Fruit fly (Drosophila melanogaster): ENCODE measurements around the gene CG8087.

Gene CG8087

dm6 chr3R:14574962-14575717, 10.5 kb upstream of the CG8087 start (continued):
- TF ChIP-seq CG16779 (tag; optimal IDR thresholded peaks at IDR 0.05), result peak; percentile 10
- no peak for TF ChIP-seq Hr38 (GFP tag; optimal IDR thresholded peaks at IDR 0.05)
- peak; percentile 33 for TF ChIP-seq dsx (GFP tag; optimal IDR thresholded peaks at IDR 0.05; ENCODE audit: poor library complexity, severe bottlenecking)
- TF ChIP-seq Sox14 (GFP tag; optimal IDR thresholded peaks at IDR 0.05), result peak; percentile 67
- peak; percentile 75 for TF ChIP-seq Lpt (GFP tag; optimal IDR thresholded peaks at IDR 0.05)
- peak; percentile 76 for TF ChIP-seq OdsH (GFP tag; optimal IDR thresholded peaks at IDR 0.05)
- TF ChIP-seq CG10631 (GFP tag; optimal IDR thresholded peaks at IDR 0.05), result peak; percentile 82
- peak; percentile 52 for TF ChIP-seq topi (GFP tag; optimal IDR thresholded peaks at IDR 0.05)
- TF ChIP-seq esn (GFP tag; optimal IDR thresholded peaks at IDR 0.05), result peak; percentile 78
- peak; percentile 67 for TF ChIP-seq CG34406 (GFP tag; optimal IDR thresholded peaks at IDR 0.05)
- TF ChIP-seq Blimp-1 (GFP tag; optimal IDR thresholded peaks at IDR 0.05), result peak; percentile 30
- peak; percentile 87 for TF ChIP-seq svp (GFP tag)
- peak; percentile 59 for TF ChIP-seq Ets96B (tag; optimal IDR thresholded peaks at IDR 0.05)
- TF ChIP-seq CG7368 (GFP tag; optimal IDR thresholded peaks at IDR 0.05), result peak; percentile 46
- TF ChIP-seq CG32006 (GFP tag; optimal IDR thresholded peaks at IDR 0.05), result peak; percentile 78

DNA sequence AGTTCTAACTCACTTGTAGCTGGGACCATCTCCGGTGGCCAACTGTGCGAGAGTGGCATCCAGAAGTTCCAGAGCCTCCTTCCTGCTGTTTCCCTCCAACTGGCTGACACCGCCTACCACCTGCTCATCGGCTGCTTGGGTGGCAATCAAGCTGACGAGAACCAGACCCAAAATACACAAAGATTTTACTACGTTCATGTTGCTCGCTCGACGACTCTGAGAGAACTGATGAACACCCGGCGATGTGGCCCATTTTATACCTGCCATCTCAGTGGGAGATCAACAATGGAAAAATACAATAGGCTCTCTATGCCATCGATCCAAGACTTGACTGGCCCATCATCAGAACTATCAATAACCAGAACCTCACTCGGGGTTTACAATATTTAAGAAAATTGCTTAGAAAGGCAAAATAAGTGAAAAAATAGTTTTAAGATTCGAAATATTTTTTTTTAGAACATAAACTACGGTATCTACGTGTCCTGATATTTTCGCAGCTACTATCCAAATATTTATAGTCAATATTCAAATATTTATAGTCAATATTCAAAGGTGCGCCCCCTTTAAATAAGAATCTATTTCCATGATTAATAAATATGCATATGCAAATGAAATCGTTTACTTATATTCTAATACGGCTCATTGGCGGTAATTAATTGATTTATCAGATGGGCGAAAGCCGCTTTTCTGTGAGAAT, 5.0 kb upstream of the CG8087 start, which contains the start of gene Cys:
Gene Cys (minus strand): TSS at position 234 of the 697 bp plus-strand sequence.
- TF ChIP-seq CG6792 (GFP tag; optimal IDR thresholded peaks at IDR 0.05) (no peak), Hr4 (GFP tag; optimal IDR thresholded peaks at IDR 0.05) (peak; percentile 6), CG32006 (GFP tag; optimal IDR thresholded peaks at IDR 0.05) (peak; percentile 52), Gug (GFP tag; IDR thresholded peaks at IDR 0.05) (no peak), CG16779 (tag; optimal IDR thresholded peaks at IDR 0.05) (no peak), CG6163 (GFP tag; IDR thresholded peaks at IDR 0.05) (no peak), svp (GFP tag) (peak; percentile 22), dsx (GFP tag; optimal IDR thresholded peaks at IDR 0.05; ENCODE audit: poor library complexity, severe bottlenecking) (no peak), salr (GFP tag; optimal IDR thresholded peaks at IDR 0.05) (no peak), ss (GFP tag; optimal IDR thresholded peaks at IDR 0.05) (no peak), Ets21C (GFP tag; optimal IDR thresholded peaks at IDR 0.05) (no peak), CG9139 (GFP tag; optimal IDR thresholded peaks at IDR 0.05) (no peak), Met (GFP tag; optimal IDR thresholded peaks at IDR 0.05) (no peak), Hr38 (GFP tag; optimal IDR thresholded peaks at IDR 0.05) (no peak), CG7368 (GFP tag; optimal IDR thresholded peaks at IDR 0.05) (no peak), cyc (GFP tag; optimal IDR thresholded peaks at IDR 0.05) (no peak), Blimp-1 (GFP tag; optimal IDR thresholded peaks at IDR 0.05) (no peak), CG11762 (GFP tag; optimal IDR thresholded peaks at IDR 0.05; ENCODE audit: insufficient read depth) (no peak), CG3032 (tag; optimal IDR thresholded peaks at IDR 0.05) (no peak), CG3919 (GFP tag; optimal IDR thresholded peaks at IDR 0.05) (no peak), achi (GFP tag; optimal IDR thresholded peaks at IDR 0.05) (no peak), Eip78C (GFP tag) (peak; percentile 70), lz (GFP tag; optimal IDR thresholded peaks at IDR 0.05) (no peak), CG11294 (GFP tag; IDR thresholded peaks at IDR 0.05) (no peak), topi (GFP tag; optimal IDR thresholded peaks at IDR 0.05) (no peak), net (GFP tag; optimal IDR thresholded peaks at IDR 0.05) (no peak), CG6808 (GFP tag; optimal IDR thresholded peaks at IDR 0.05) (no peak), CG34406 (GFP tag; optimal IDR thresholded peaks at IDR 0.05) (no peak)

DNA sequence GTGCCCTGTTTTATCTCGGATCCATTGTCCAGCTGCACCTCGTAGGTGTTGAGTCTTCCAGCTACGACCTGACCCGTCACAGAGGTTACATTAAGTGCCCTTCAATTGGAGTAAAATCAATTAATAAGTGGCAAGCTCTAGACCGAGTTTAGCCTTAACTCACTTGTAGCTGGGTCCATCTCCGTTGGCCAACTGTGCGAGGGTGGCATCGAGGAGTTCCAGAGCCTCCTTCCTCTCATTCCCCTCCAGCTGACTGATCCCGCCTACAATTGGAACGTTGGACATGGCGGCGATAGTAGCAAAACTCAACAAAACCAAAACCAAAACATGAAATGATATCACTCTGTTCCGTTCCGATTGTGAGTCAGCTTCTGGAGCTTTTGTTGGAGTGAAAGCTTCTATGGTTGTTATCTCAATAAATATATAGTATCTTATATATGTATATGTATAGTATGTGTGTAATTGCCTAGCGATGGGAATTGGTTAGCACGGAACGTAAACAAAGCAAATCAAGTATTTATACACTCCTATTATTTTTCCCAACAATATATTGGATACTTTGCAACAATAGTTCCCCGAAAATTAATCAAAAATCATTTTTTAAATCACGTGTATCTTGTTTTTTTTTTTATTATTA, 4.0 kb upstream of the CG8087 start, which contains the start of gene CG8066:
Gene CG8066 (minus strand): TSS at position 347 of the 637 bp plus-strand sequence.
- TF ChIP-seq ss (GFP tag; optimal IDR thresholded peaks at IDR 0.05), result peak in 1 of 2 experiments; percentile 7
- peak; percentile 9 for TF ChIP-seq CG3919 (GFP tag; optimal IDR thresholded peaks at IDR 0.05)
- TF ChIP-seq Eip75B (GFP tag; optimal IDR thresholded peaks at IDR 0.05), result no peak
- 0 out of 3 replicates have a peak, but pooled peaks have one; percentile 10 for TF ChIP-seq CG6163 (GFP tag; IDR thresholded peaks at IDR 0.05)
- TF ChIP-seq dsx (GFP tag; optimal IDR thresholded peaks at IDR 0.05; ENCODE audit: poor library complexity, severe bottlenecking), result no peak
- peak; percentile 20 for TF ChIP-seq Hr4 (GFP tag; optimal IDR thresholded peaks at IDR 0.05)
- TF ChIP-seq Ets96B (tag; optimal IDR thresholded peaks at IDR 0.05), result no peak
- peak; percentile 1 for TF ChIP-seq acj6 (GFP tag; optimal IDR thresholded peaks at IDR 0.05)
- TF ChIP-seq Eip78C (GFP tag), result peak; percentile 71
- peak; percentile 22 for TF ChIP-seq vri (GFP tag; optimal IDR thresholded peaks at IDR 0.05)
- peak; percentile 93 for TF ChIP-seq fkh (GFP tag; optimal IDR thresholded peaks at IDR 0.05)
- no peak for TF ChIP-seq CG6854 (GFP tag; optimal IDR thresholded peaks at IDR 0.05)
- TF ChIP-seq CG15336 (GFP tag; IDR thresholded peaks at IDR 0.05), result peak; percentile 39; the same call in 1 of the 2 replicates
- TF ChIP-seq CG6276 (GFP tag; optimal IDR thresholded peaks at IDR 0.05), result no peak
- peak; percentile 1 for TF ChIP-seq CG10631 (GFP tag; optimal IDR thresholded peaks at IDR 0.05)
- TF ChIP-seq CG1621 (tag; optimal IDR thresholded peaks at IDR 0.05), result no peak
- TF ChIP-seq svp (GFP tag), result peak; percentile 72
- peak; percentile 21 for TF ChIP-seq CG32006 (GFP tag; optimal IDR thresholded peaks at IDR 0.05)
- TF ChIP-seq CG8119 (GFP tag; IDR thresholded peaks at IDR 0.05), result peak; percentile 48; the same call in 2 of the 3 replicates

All from whole organism, prepupa.